Fruit fly (Drosophila melanogaster): ENCODE data around the gene Cph.

Cph gene

dm6 chrX:7101302-7102012, 36.1 kb upstream of the Cph start (continued):
- TF ChIP-seq MBD-R2 (GFP tag; IDR thresholded peaks at IDR 0.05) (no peak), Taf1 (GFP tag; IDR thresholded peaks at IDR 0.05) (peak; percentile 54), CG17612 (GFP tag; IDR thresholded peaks at IDR 0.05) (0 out of 2 replicates have a peak, but pooled peaks have one; percentile 15), jigr1 (GFP tag; IDR thresholded peaks at IDR 0.05) (peak; percentile 57; the same call in 1 of the 3 replicates), CG34376 (GFP tag; optimal IDR thresholded peaks at IDR 0.05) (peak; percentile 46), abd-A (tag; optimal IDR thresholded peaks at IDR 0.05) (peak; percentile 13), seq (GFP tag; IDR thresholded peaks at IDR 0.05) (peak; percentile 86; the same call in 1 of the 2 replicates), tna (GFP tag; IDR thresholded peaks at IDR 0.05; ENCODE audit: partially characterized antibody) (no peak), pho (GFP tag; optimal IDR thresholded peaks at IDR 0.05) (peak; percentile 88), croc (GFP tag; conservative IDR thresholded peaks at IDR 0.05) (peak; percentile 69), HHEX (GFP tag; optimal IDR thresholded peaks at IDR 0.05) (peak; percentile 70), ems (GFP tag; optimal IDR thresholded peaks at IDR 0.05) (peak; percentile 55), CHES-1-like (GFP tag; optimal IDR thresholded peaks at IDR 0.05) (peak; percentile 93), CG32767 (GFP tag; IDR thresholded peaks at IDR 0.05) (peak; percentile 86), CG11696 (GFP tag; IDR thresholded peaks at IDR 0.05) (peak; percentile 43; the same call in 1 of the 2 replicates), prd (optimal IDR thresholded peaks at IDR 0.05) (no peak), prd (GFP tag; IDR thresholded peaks at IDR 0.05) (peak; percentile 80), nerfin-2 (GFP tag; IDR thresholded peaks at IDR 0.05; ENCODE audit: partially characterized antibody) (no peak), Usf (GFP tag; optimal IDR thresholded peaks at IDR 0.05) (peak; percentile 69), salm (tag; optimal IDR thresholded peaks at IDR 0.05) (peak; percentile 81), dimm (GFP tag; IDR thresholded peaks at IDR 0.05) (peak; percentile 48; the same call in 1 of the 2 replicates), Dad (GFP tag; optimal IDR thresholded peaks at IDR 0.05) (no peak), pros (GFP tag; optimal IDR thresholded peaks at IDR 0.05) (peak; percentile 36), insv (GFP tag; optimal IDR thresholded peaks at IDR 0.05) (peak in 1 of 2 experiments; percentile 16), CG3847 (GFP tag; IDR thresholded peaks at IDR 0.05) (peak; percentile 80), Fer2 (tag; optimal IDR thresholded peaks at IDR 0.05) (peak; percentile 62), bab2 (GFP tag; optimal IDR thresholded peaks at IDR 0.05) (peak; percentile 91), Neu2 (GFP tag; optimal IDR thresholded peaks at IDR 0.05; ENCODE audit: borderline replicate concordance) (no peak), CG31441 (GFP tag; IDR thresholded peaks at IDR 0.05) (peak; percentile 82), Mrtf (GFP tag; IDR thresholded peaks at IDR 0.05) (peak; percentile 57; the same call in 1 of the 3 replicates), sens (GFP tag) (peak; percentile 95), ssp (GFP tag; IDR thresholded peaks at IDR 0.05) (peak; percentile 49), Meics (GFP tag; optimal IDR thresholded peaks at IDR 0.05) (peak; percentile 81), E2f2 (GFP tag; IDR thresholded peaks at IDR 0.05) (peak; percentile 60), row (GFP tag; IDR thresholded peaks at IDR 0.05) (peak; percentile 83), psq (GFP tag; optimal IDR thresholded peaks at IDR 0.05) (peak; percentile 27), sisA (GFP tag; IDR thresholded peaks at IDR 0.05) (peak; percentile 77), CG7556 (GFP tag; optimal IDR thresholded peaks at IDR 0.05) (peak; percentile 94), CG10959 (GFP tag; IDR thresholded peaks at IDR 0.05) (peak; percentile 50), Atf6 (GFP tag; IDR thresholded peaks at IDR 0.05) (peak; percentile 81), CG1529 (GFP tag; optimal IDR thresholded peaks at IDR 0.05) (peak; percentile 87), unpg (GFP tag; optimal IDR thresholded peaks at IDR 0.05) (peak; percentile 91), C15 (GFP tag; IDR thresholded peaks at IDR 0.05) (0 out of 3 replicates have a peak, but pooled peaks have one; percentile 63), phol (tag; optimal IDR thresholded peaks at IDR 0.05) (peak; percentile 84), CG14965 (GFP tag; optimal IDR thresholded peaks at IDR 0.05; ENCODE audit: borderline replicate concordance) (no peak), CG1024 (GFP tag; IDR thresholded peaks at IDR 0.05) (0 out of 2 replicates have a peak, but pooled peaks have one; percentile 49), CG42726 (GFP tag; IDR thresholded peaks at IDR 0.05; ENCODE audit: partially characterized antibody) (peak; percentile 45; the same call in 1 of the 2 replicates), CG6654 (GFP tag; optimal IDR thresholded peaks at IDR 0.05) (peak; percentile 49), CG3726 (GFP tag; IDR thresholded peaks at IDR 0.05) (0 out of 3 replicates have a peak, but pooled peaks have one; percentile 70), jumu (GFP tag; optimal IDR thresholded peaks at IDR 0.05) (no peak)
